Worm (Caenorhabditis elegans) whole organism, L3 larva: ENCODE results near the gene pals-25.

Source experiments
- R02D3.7 ChIP-seq: fragments of 150-350 bp; optimal IDR thresholded peaks from 2 replicates; lab custom pipeline; 2014; ENCODE audit warnings: missing biosample characterization, missing genetic modification characterization
- ZK546.5 ChIP-seq: sonication (generic microtip); optimal IDR thresholded peaks from 2 replicates; lab custom pipeline; 2017; ENCODE audit warnings: missing biosample characterization, missing genetic modification characterization
- aly-2 ChIP-seq: fragments of 150-350 bp; optimal IDR thresholded peaks from 2 replicates; lab custom pipeline; 2014; ENCODE audit warnings: missing biosample characterization, missing genetic modification characterization
- ama-1 ChIP-seq: fragments of 150-350 bp; optimal IDR thresholded peaks from 2 replicates; lab custom pipeline; 2018
- ceh-16 ChIP-seq: sonication (generic microtip); optimal IDR thresholded peaks from 2 replicates; lab custom pipeline; 2017; ENCODE audit warnings: missing biosample characterization, missing genetic modification characterization
- ceh-28 ChIP-seq: fragments of 150-350 bp; optimal IDR thresholded peaks from 2 replicates; lab custom pipeline; 2014; ENCODE audit warnings: missing biosample characterization, missing genetic modification reagents, missing genetic modification characterization
- ceh-82 ChIP-seq: fragments of 150-350 bp; optimal IDR thresholded peaks from 2 replicates; lab custom pipeline; 2014; ENCODE audit warnings: missing biosample characterization, missing genetic modification characterization
- ceh-9 ChIP-seq: sonication (generic microtip); optimal IDR thresholded peaks from 2 replicates; lab custom pipeline; 2018; ENCODE audit warnings: missing biosample characterization, missing genetic modification characterization
- daf-12 ChIP-seq: fragments of 150-350 bp; optimal IDR thresholded peaks from 2 replicates; lab custom pipeline; 2014; ENCODE audit warnings: missing biosample characterization, missing genetic modification reagents, missing genetic modification characterization
- egl-27 ChIP-seq: sonication (generic microtip); optimal IDR thresholded peaks from 4 replicates; lab custom pipeline; 2017; ENCODE audit warnings: missing biosample characterization, missing genetic modification reagents, missing genetic modification characterization
- egl-5 ChIP-seq: fragments of 150-350 bp; optimal IDR thresholded peaks from 2 replicates; lab custom pipeline; 2017; ENCODE audit warnings: missing biosample characterization, missing genetic modification reagents, missing genetic modification characterization, inconsistent platforms
- elt-1 ChIP-seq: fragments of 150-350 bp; optimal IDR thresholded peaks from 2 replicates; lab custom pipeline; 2014; ENCODE audit warnings: missing biosample characterization, missing genetic modification characterization
- elt-2 ChIP-seq: sonication (generic microtip); optimal IDR thresholded peaks from 2 replicates; lab custom pipeline; 2016; ENCODE audit warnings: missing genetic modification reagents, mild to moderate bottlenecking, missing genetic modification characterization, missing compliant biosample characterization
- elt-3 ChIP-seq, 3 experiments: fragments of 150-350 bp in 1 of 3; sonication (generic microtip) in 2 of 3; optimal IDR thresholded peaks; 2 replicates in 2 of 3; 4 replicates in 1 of 3; lab custom pipeline; 2014 to 2017; ENCODE audit warnings: missing biosample characterization in 3 of 3, missing genetic modification characterization in 3 of 3
- eor-1 ChIP-seq, 2 experiments: fragments of 150-350 bp; optimal IDR thresholded peaks; 2 replicates each; lab custom pipeline; 2014 to 2018; ENCODE audit warnings: missing biosample characterization in 2 of 2, missing genetic modification characterization in 2 of 2
- fkh-10 ChIP-seq: sonication (generic microtip); optimal IDR thresholded peaks from 2 replicates; lab custom pipeline; 2017; ENCODE audit warnings: missing biosample characterization, missing genetic modification reagents, missing genetic modification characterization
- fkh-2 ChIP-seq: fragments of 150-350 bp; optimal IDR thresholded peaks from 2 replicates; lab custom pipeline; 2014; ENCODE audit warnings: missing biosample characterization, missing genetic modification reagents, missing genetic modification characterization
- fos-1 ChIP-seq: fragments of 150-350 bp; optimal IDR thresholded peaks from 2 replicates; lab custom pipeline; 2014; ENCODE audit warnings: missing biosample characterization, missing genetic modification characterization
- hmg-11 ChIP-seq: sonication (generic microtip); optimal IDR thresholded peaks from 2 replicates; lab custom pipeline; 2016; ENCODE audit warnings: missing genetic modification characterization, missing compliant biosample characterization
- jun-1 ChIP-seq: fragments of 150-350 bp; optimal IDR thresholded peaks from 2 replicates; lab custom pipeline; 2014; ENCODE audit warnings: missing biosample characterization, missing genetic modification reagents, missing genetic modification characterization
- lin-15B ChIP-seq: fragments of 150-350 bp; optimal IDR thresholded peaks from 2 replicates; lab custom pipeline; 2014; ENCODE audit warnings: missing biosample characterization, missing genetic modification characterization
- lin-39 ChIP-seq: fragments of 150-350 bp; optimal IDR thresholded peaks from 2 replicates; lab custom pipeline; 2018; ENCODE audit warnings: missing biosample characterization, missing genetic modification reagents, missing genetic modification characterization
- lsy-12 ChIP-seq: sonication (generic microtip); optimal IDR thresholded peaks from 2 replicates; lab custom pipeline; 2016; ENCODE audit warnings: mild to moderate bottlenecking, missing genetic modification characterization, missing compliant biosample characterization
- mdl-1 ChIP-seq: fragments of 150-350 bp; optimal IDR thresholded peaks from 2 replicates; lab custom pipeline; 2014; ENCODE audit warnings: missing biosample characterization, missing genetic modification characterization
- mml-1 ChIP-seq: fragments of 150-350 bp; sonication (generic microtip); optimal IDR thresholded peaks from 3 replicates; lab custom pipeline; 2014; ENCODE audit warnings: missing biosample characterization, missing genetic modification characterization
- nfya-1 ChIP-seq: sonication (generic microtip); optimal IDR thresholded peaks from 2 replicates; lab custom pipeline; 2017; ENCODE audit warnings: missing genetic modification characterization, mild to moderate bottlenecking, missing compliant biosample characterization, antibody characterized with exemption, moderate library complexity; ENCODE audit not compliant: insufficient read depth
- nhr-11 ChIP-seq: fragments of 150-350 bp; optimal IDR thresholded peaks from 2 replicates; lab custom pipeline; 2014; ENCODE audit warnings: missing biosample characterization, missing genetic modification characterization
- nhr-12 ChIP-seq: fragments of 150-350 bp; optimal IDR thresholded peaks from 2 replicates; lab custom pipeline; 2014; ENCODE audit warnings: missing biosample characterization, missing genetic modification characterization
- nhr-23 ChIP-seq: fragments of 150-350 bp; optimal IDR thresholded peaks from 2 replicates; lab custom pipeline; 2014; ENCODE audit warnings: missing biosample characterization, missing genetic modification reagents, missing genetic modification characterization
- nhr-237 ChIP-seq: fragments of 150-350 bp; optimal IDR thresholded peaks from 2 replicates; lab custom pipeline; 2014; ENCODE audit warnings: missing biosample characterization, missing genetic modification characterization
- nhr-25 ChIP-seq: sonication (generic microtip); optimal IDR thresholded peaks from 2 replicates; lab custom pipeline; 2017; ENCODE audit warnings: missing biosample characterization, missing genetic modification characterization
- nhr-28 ChIP-seq: fragments of 150-350 bp; optimal IDR thresholded peaks from 2 replicates; lab custom pipeline; 2014; ENCODE audit warnings: missing biosample characterization, missing genetic modification characterization
- nhr-43 ChIP-seq: sonication (generic microtip); optimal IDR thresholded peaks from 2 replicates; lab custom pipeline; 2016; ENCODE audit warnings: mild to moderate bottlenecking, missing genetic modification characterization, missing compliant biosample characterization; ENCODE audit not compliant: poor library complexity, severe bottlenecking
- nhr-67 ChIP-seq: fragments of 150-350 bp; optimal IDR thresholded peaks from 2 replicates; lab custom pipeline; 2014; ENCODE audit warnings: missing biosample characterization, missing genetic modification characterization
- nhr-76 ChIP-seq: fragments of 150-350 bp; sonication (generic microtip); optimal IDR thresholded peaks from 5 replicates; lab custom pipeline; 2014; ENCODE audit warnings: missing biosample characterization, missing genetic modification characterization
- nhr-77 ChIP-seq: fragments of 150-350 bp; optimal IDR thresholded peaks from 2 replicates; lab custom pipeline; 2014; ENCODE audit warnings: missing biosample characterization, missing genetic modification characterization
- pha-4 ChIP-seq: fragments of 150-350 bp; optimal IDR thresholded peaks from 2 replicates; lab custom pipeline; 2014; ENCODE audit warnings: missing biosample characterization, missing genetic modification reagents, missing genetic modification characterization
- pqm-1 ChIP-seq: fragments of 150-350 bp; optimal IDR thresholded peaks from 2 replicates; lab custom pipeline; 2017; ENCODE audit warnings: missing biosample characterization, missing genetic modification characterization, inconsistent platforms
- sea-2 ChIP-seq: fragments of 150-350 bp; sonication (generic microtip); optimal IDR thresholded peaks from 4 replicates; lab custom pipeline; 2014; ENCODE audit warnings: missing biosample characterization, missing genetic modification reagents, missing genetic modification characterization
- skn-1 ChIP-seq: fragments of 150-350 bp; optimal IDR thresholded peaks from 2 replicates; lab custom pipeline; 2014; ENCODE audit warnings: missing biosample characterization, missing genetic modification characterization
- snpc-4 ChIP-seq: fragments of 150-350 bp; optimal IDR thresholded peaks from 2 replicates; lab custom pipeline; 2014; ENCODE audit warnings: missing biosample characterization, missing genetic modification characterization
- tbx-2 ChIP-seq: sonication (generic microtip); optimal IDR thresholded peaks from 2 replicates; lab custom pipeline; 2016; ENCODE audit warnings: mild to moderate bottlenecking, missing genetic modification characterization, missing compliant biosample characterization
- unc-39 ChIP-seq: sonication (generic microtip); optimal IDR thresholded peaks from 4 replicates; lab custom pipeline; 2017; ENCODE audit warnings: missing biosample characterization, missing genetic modification characterization
- unc-62 ChIP-seq: fragments of 150-350 bp; sonication (generic microtip); optimal IDR thresholded peaks from 4 replicates; lab custom pipeline; 2014; ENCODE audit warnings: missing biosample characterization, missing genetic modification reagents, missing genetic modification characterization
- zag-1 ChIP-seq: fragments of 150-350 bp; optimal IDR thresholded peaks from 2 replicates; lab custom pipeline; 2014; ENCODE audit warnings: missing biosample characterization, missing genetic modification characterization
- ztf-11 ChIP-seq: fragments of 150-350 bp; optimal IDR thresholded peaks from 2 replicates; lab custom pipeline; 2014; ENCODE audit warnings: missing biosample characterization, missing genetic modification characterization
- ztf-4 ChIP-seq: fragments of 150-350 bp; optimal IDR thresholded peaks from 2 replicates; lab custom pipeline; 2014; ENCODE audit warnings: missing biosample characterization, missing genetic modification characterization

pals-25 gene

ce11 chrIII:134194-134593 lies at the start of gene pals-25:
Gene pals-25 (plus strand): TSS chrIII:134494.
- TF ChIP-seq nhr-28 (tag; lab: Kevin White, UChicago) (no peak), nhr-43 (tag; lab: Kevin White, UChicago) (no peak), unc-39 (tag; lab: Kevin White, UChicago) (no peak)
- TF ChIP-seq, all 47 proteins: peak for 0

ce11 chrIII:86316-86715 lies 48.0 kb upstream of the pals-25 start, which contains the start of gene attf-3:
Gene attf-3 (minus strand): TSS chrIII:86384.
- no peak for TF ChIP-seq elt-1
- no peak for TF ChIP-seq zag-1 (tag; lab: Kevin White, UChicago)
- TF ChIP-seq pqm-1 (tag; lab: Kevin White, UChicago): peak; percentile 43
- TF ChIP-seq ceh-82: no peak
- TF ChIP-seq aly-2 (tag; lab: Kevin White, UChicago): no peak
- TF ChIP-seq egl-27 (tag; lab: Kevin White, UChicago): no peak
- TF ChIP-seq nhr-43 (tag; lab: Kevin White, UChicago): no peak
- TF ChIP-seq ztf-4 (tag; lab: Kevin White, UChicago): no peak
- no peak for TF ChIP-seq skn-1 (tag; lab: Kevin White, UChicago)
- TF ChIP-seq ceh-16 (tag; lab: Kevin White, UChicago): no peak
- peak; percentile 87 for TF ChIP-seq hmg-11
- no peak for TF ChIP-seq unc-62
- no peak for TF ChIP-seq elt-3 (tag; optimal IDR thresholded peaks at IDR 0.05; lab: Kevin White, UChicago)
- no peak for TF ChIP-seq nhr-76 (tag; lab: Kevin White, UChicago)
- peak; percentile 64 for TF ChIP-seq R02D3.7 (tag; lab: Kevin White, UChicago)
- TF ChIP-seq egl-5 (tag; lab: Kevin White, UChicago): peak; percentile 39
- TF ChIP-seq nhr-237 (tag; lab: Kevin White, UChicago): no peak
- no peak for TF ChIP-seq ZK546.5
- TF ChIP-seq ama-1 (lab: Kevin White, UChicago): no peak
- no peak for TF ChIP-seq tbx-2 (tag; lab: Kevin White, UChicago)
- no peak for TF ChIP-seq mml-1 (tag; lab: Kevin White, UChicago)
- TF ChIP-seq fkh-2 (tag; lab: Kevin White, UChicago): peak; percentile 44
- TF ChIP-seq ceh-28 (tag; lab: Kevin White, UChicago): peak; percentile 21
- TF ChIP-seq nfya-1 (tag; lab: Kevin White, UChicago): peak; percentile 82
- no peak for TF ChIP-seq ceh-9 (tag; lab: Kevin White, UChicago)
- TF ChIP-seq nhr-12: no peak
- TF ChIP-seq pha-4 (tag; lab: Kevin White, UChicago): peak; percentile 82
- TF ChIP-seq lin-15B (tag; lab: Kevin White, UChicago): peak; percentile 83
- no peak for TF ChIP-seq sea-2 (GFP tag; lab: Kevin White, UChicago)
- peak; percentile 23 for TF ChIP-seq elt-2
- TF ChIP-seq eor-1 (tag; optimal IDR thresholded peaks at IDR 0.05; lab: Kevin White, UChicago): no peak
- TF ChIP-seq lsy-12 (tag; lab: Kevin White, UChicago): no peak
- no peak for TF ChIP-seq nhr-28 (tag; lab: Kevin White, UChicago)
- no peak for TF ChIP-seq mdl-1 (tag; lab: Kevin White, UChicago)
- no peak for TF ChIP-seq jun-1 (tag; lab: Kevin White, UChicago)
- no peak for TF ChIP-seq nhr-11 (tag; lab: Kevin White, UChicago)
- TF ChIP-seq ztf-11 (tag; lab: Kevin White, UChicago): no peak
- TF ChIP-seq nhr-25 (tag; lab: Kevin White, UChicago): peak; percentile 17
- TF ChIP-seq fkh-10 (GFP tag; lab: Kevin White, UChicago): peak; percentile 21
- TF ChIP-seq nhr-23 (tag; lab: Kevin White, UChicago): peak; percentile 66
- no peak for TF ChIP-seq nhr-67
- TF ChIP-seq lin-39 (tag; lab: Kevin White, UChicago): peak; percentile 66
- no peak for TF ChIP-seq unc-39 (tag; lab: Kevin White, UChicago)
- no peak for TF ChIP-seq nhr-77 (tag; lab: Kevin White, UChicago)
- TF ChIP-seq fos-1: no peak
- TF ChIP-seq snpc-4 (tag; lab: Kevin White, UChicago): peak; percentile 51
- TF ChIP-seq daf-12 (tag; lab: Kevin White, UChicago): no peak
